Worm (Caenorhabditis elegans) whole organism, midembryonic: ENCODE measurements around the gene srg-6.

Experiments used
- flt-1 ChIP-seq: fragments of 200-800 bp; sonication (Bioruptor generic); IDR thresholded peaks from 2 replicates; pipeline ENCODE4 v1.3.6; 2022; ENCODE audit warnings: missing genetic modification characterization, missing compliant biosample characterization
- tab-1 ChIP-seq: fragments of 200-800 bp; sonication (Bioruptor generic); IDR thresholded peaks from 2 replicates; pipeline ENCODE4 v1.3.6; 2022; ENCODE audit warnings: missing genetic modification characterization, missing compliant biosample characterization
- ztf-29 ChIP-seq: fragments of 200-800 bp; sonication (Bioruptor generic); IDR thresholded peaks from 2 replicates; pipeline ENCODE4 v1.3.6; 2022; ENCODE audit warnings: missing genetic modification reagents, missing genetic modification characterization, missing compliant biosample characterization

ce11 chrIII:6315515-6315914 lies 49.7 kb upstream of the srg-6 start:
- TF ChIP-seq ztf-29 (GFP tag; lab: Robert Waterston, UW) (no peak), flt-1 (GFP tag; lab: Robert Waterston, UW) (no peak), tab-1 (GFP tag; lab: Robert Waterston, UW) (no peak)
